Fruit fly (Drosophila melanogaster): Measurements from ENCODE around the gene CG15042.
A peak's percentile ranks its signal among the peaks of the same experiment; 100 is the strongest.

The CG15042 gene

dm6 chrX:18515988-18516541 is 12.0 kb downstream of the CG15042 start (continued):
- TF ChIP-seq CG33213 (GFP tag; optimal IDR thresholded peaks at IDR 0.05) (no peak), Tbp (GFP tag; optimal IDR thresholded peaks at IDR 0.05) (no peak), CG8290 (GFP tag; optimal IDR thresholded peaks at IDR 0.05) (peak; percentile 4), CG8290 (tag; optimal IDR thresholded peaks at IDR 0.05) (peak in 1 of 2 experiments; percentile 66), CG10654 (GFP tag; optimal IDR thresholded peaks at IDR 0.05) (no peak), Nf-YB (GFP tag; optimal IDR thresholded peaks at IDR 0.05) (no peak), ac (GFP tag; optimal IDR thresholded peaks at IDR 0.05) (no peak), cg (GFP tag; optimal IDR thresholded peaks at IDR 0.05) (peak; percentile 90), sisA (GFP tag; IDR thresholded peaks at IDR 0.05) (0 out of 2 replicates have a peak, but pooled peaks have one; percentile 4), tio (GFP tag; optimal IDR thresholded peaks at IDR 0.05) (peak; percentile 3), Drgx (GFP tag; IDR thresholded peaks at IDR 0.05) (no peak), CG30403 (GFP tag; optimal IDR thresholded peaks at IDR 0.05) (peak; percentile 37), HLH3B (GFP tag; IDR thresholded peaks at IDR 0.05) (no peak), chn (GFP tag; optimal IDR thresholded peaks at IDR 0.05) (no peak), bigmax (GFP tag; optimal IDR thresholded peaks at IDR 0.05) (no peak), fd64A (GFP tag; optimal IDR thresholded peaks at IDR 0.05) (no peak), hth (optimal IDR thresholded peaks at IDR 0.05) (no peak), CG2712 (tag; optimal IDR thresholded peaks at IDR 0.05) (peak; percentile 31), corto (GFP tag; optimal IDR thresholded peaks at IDR 0.05) (no peak), eyg (GFP tag; optimal IDR thresholded peaks at IDR 0.05) (no peak), p53 (GFP tag; optimal IDR thresholded peaks at IDR 0.05) (no peak), CG13624 (GFP tag; optimal IDR thresholded peaks at IDR 0.05) (peak; percentile 14), sim (GFP tag; IDR thresholded peaks at IDR 0.05) (no peak), CG10366 (GFP tag; IDR thresholded peaks at IDR 0.05) (no peak), CG4617 (GFP tag; optimal IDR thresholded peaks at IDR 0.05; ENCODE audit: borderline replicate concordance) (no peak), CG1647 (GFP tag; optimal IDR thresholded peaks at IDR 0.05) (no peak), CG12391 (tag; optimal IDR thresholded peaks at IDR 0.05) (peak; percentile 32), ara (GFP tag; IDR thresholded peaks at IDR 0.05) (no peak), seq (GFP tag; IDR thresholded peaks at IDR 0.05) (no peak), CG1024 (GFP tag; IDR thresholded peaks at IDR 0.05) (0 out of 2 replicates have a peak, but pooled peaks have one; percentile 12), h (optimal IDR thresholded peaks at IDR 0.05) (no peak), CG18011 (GFP tag; optimal IDR thresholded peaks at IDR 0.05) (no peak), otp (GFP tag; IDR thresholded peaks at IDR 0.05) (no peak), MESR4 (GFP tag; optimal IDR thresholded peaks at IDR 0.05) (no peak), mld (GFP tag; IDR thresholded peaks at IDR 0.05; ENCODE audit: partially characterized antibody) (no peak), CG10979 (tag; optimal IDR thresholded peaks at IDR 0.05) (no peak), Atf-2 (GFP tag; optimal IDR thresholded peaks at IDR 0.05) (peak; percentile 27), ap (GFP tag; IDR thresholded peaks at IDR 0.05) (no peak), CG3726 (GFP tag; IDR thresholded peaks at IDR 0.05) (no peak), sd (tag; optimal IDR thresholded peaks at IDR 0.05) (peak; percentile 28), stc (GFP tag; IDR thresholded peaks at IDR 0.05) (no peak), CG12744 (GFP tag; optimal IDR thresholded peaks at IDR 0.05) (no peak), CG5953 (GFP tag; IDR thresholded peaks at IDR 0.05) (no peak), ind (GFP tag; optimal IDR thresholded peaks at IDR 0.05) (peak; percentile 3), CG4820 (GFP tag; optimal IDR thresholded peaks at IDR 0.05) (no peak), HmgD (GFP tag; optimal IDR thresholded peaks at IDR 0.05) (no peak), Deaf1 (tag; optimal IDR thresholded peaks at IDR 0.05) (peak; percentile 22), exex (tag; optimal IDR thresholded peaks at IDR 0.05) (no peak), CG34376 (GFP tag; optimal IDR thresholded peaks at IDR 0.05) (no peak), CG10274 (GFP tag; optimal IDR thresholded peaks at IDR 0.05) (no peak), CG4854 (GFP tag; optimal IDR thresholded peaks at IDR 0.05) (no peak), CG17328 (GFP tag; IDR thresholded peaks at IDR 0.05) (no peak), tna (GFP tag; IDR thresholded peaks at IDR 0.05; ENCODE audit: partially characterized antibody) (no peak)
